ENCODE assay signal across 1 fruit fly cellular context in the genomic region with DNA sequence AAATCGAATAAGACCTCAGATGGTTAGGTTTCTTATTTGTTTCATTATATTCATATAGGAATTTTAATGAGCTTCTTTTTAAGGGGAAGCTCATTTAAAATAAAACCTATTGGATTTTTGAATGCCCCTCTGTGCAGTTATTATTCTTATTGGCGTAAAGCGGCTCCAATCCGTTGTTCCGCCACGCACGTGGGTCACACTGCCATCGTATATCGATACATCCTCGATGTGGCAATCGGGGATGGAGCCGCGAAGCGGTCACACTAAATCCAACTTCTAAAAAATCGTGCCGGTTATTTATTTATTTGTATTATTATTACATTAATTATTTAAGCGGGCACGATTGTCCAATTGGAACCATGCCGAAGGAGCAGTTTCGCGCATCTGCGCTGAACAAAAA.
TF ChIP-seq lines count a peak whose summit lies in the region.

A gene (plus strand): TSS at position 234 of the 400 bp plus-strand sequence.

TF ChIP-seq in whole organism, embryonic, 481 proteins besides CTCF, POLR2A, EP300 and RAD21 (continued from another document):
- TF ChIP-seq jigr1 (GFP tag; IDR thresholded peaks at IDR 0.05; lab: Robert Waterston, UW) (no peak), CG15601 (tag; optimal IDR thresholded peaks at IDR 0.05; lab: Kevin White, UChicago) (no peak), CG17359 (tag; optimal IDR thresholded peaks at IDR 0.05; lab: Kevin White, UChicago) (no peak), cad (GFP tag; optimal IDR thresholded peaks at IDR 0.05; lab: Kevin White, UChicago) (no peak), CG1603 (tag; optimal IDR thresholded peaks at IDR 0.05; lab: Kevin White, UChicago) (no peak)
